Fruit fly (Drosophila melanogaster): ENCODE measurements around the gene nmd.

Gene nmd

DNA sequence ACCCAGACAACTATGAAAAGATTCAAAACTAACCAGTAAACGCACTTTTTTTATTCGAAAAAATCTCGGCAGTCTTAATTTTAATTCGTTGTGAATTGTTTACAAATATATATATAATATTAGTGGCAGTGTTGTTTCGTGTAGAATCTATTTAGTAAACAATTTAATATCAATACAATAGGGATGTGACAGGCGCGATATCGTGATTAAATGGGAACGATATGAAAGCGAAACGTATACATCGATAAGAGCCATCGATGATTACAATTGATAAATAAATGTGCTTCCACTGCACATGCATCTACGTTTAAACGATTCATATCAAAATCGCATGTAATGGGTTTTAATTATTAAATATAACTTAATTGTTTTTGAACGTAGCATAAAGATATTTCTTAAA, 26.4 kb downstream of the nmd start (continued):
- TF ChIP-seq Dll (GFP tag; IDR thresholded peaks at IDR 0.05; ENCODE audit: partially characterized antibody) (peak; percentile 81), chn (GFP tag; optimal IDR thresholded peaks at IDR 0.05) (no peak), tna (GFP tag; IDR thresholded peaks at IDR 0.05; ENCODE audit: partially characterized antibody) (peak; percentile 89), CG13287 (GFP tag; IDR thresholded peaks at IDR 0.05; ENCODE audit: partially characterized antibody) (peak; percentile 85), CG7839 (tag; optimal IDR thresholded peaks at IDR 0.05) (no peak), HLH4C (GFP tag; IDR thresholded peaks at IDR 0.05; ENCODE audit: partially characterized antibody) (peak; percentile 87), CG16813 (GFP tag; IDR thresholded peaks at IDR 0.05; ENCODE audit: partially characterized antibody) (peak; percentile 90), HmgZ (tag; optimal IDR thresholded peaks at IDR 0.05) (peak; percentile 7), zfh1 (GFP tag; IDR thresholded peaks at IDR 0.05) (0 out of 3 replicates have a peak, but pooled peaks have one; percentile 12), vnd (GFP tag; IDR thresholded peaks at IDR 0.05; ENCODE audit: partially characterized antibody) (peak; percentile 88), wor (GFP tag; IDR thresholded peaks at IDR 0.05) (no peak), CG8924 (tag; optimal IDR thresholded peaks at IDR 0.05) (peak; percentile 63), CG1603 (tag; optimal IDR thresholded peaks at IDR 0.05) (peak; percentile 90), MBD-R2 (GFP tag; IDR thresholded peaks at IDR 0.05) (peak; percentile 37; the same call in 1 of the 2 replicates), row (GFP tag; IDR thresholded peaks at IDR 0.05) (peak; percentile 84), CG2116 (GFP tag; optimal IDR thresholded peaks at IDR 0.05) (peak; percentile 42), ato (GFP tag; IDR thresholded peaks at IDR 0.05; ENCODE audit: partially characterized antibody) (peak; percentile 92), eve (GFP tag; optimal IDR thresholded peaks at IDR 0.05) (no peak), CG2712 (tag; optimal IDR thresholded peaks at IDR 0.05) (peak; percentile 32), CG30020 (tag; optimal IDR thresholded peaks at IDR 0.05) (peak; percentile 96), CG12299 (tag; optimal IDR thresholded peaks at IDR 0.05) (peak; percentile 38), CG34224 (GFP tag; IDR thresholded peaks at IDR 0.05; ENCODE audit: partially characterized antibody) (peak; percentile 86), CG7357 (GFP tag; IDR thresholded peaks at IDR 0.05) (peak; percentile 93), Dp (GFP tag; optimal IDR thresholded peaks at IDR 0.05) (peak; percentile 27), CG14050 (GFP tag; IDR thresholded peaks at IDR 0.05) (no peak), nmo (GFP tag; optimal IDR thresholded peaks at IDR 0.05) (peak; percentile 16), CG15269 (tag; optimal IDR thresholded peaks at IDR 0.05) (no peak), inv (GFP tag; IDR thresholded peaks at IDR 0.05; ENCODE audit: partially characterized antibody) (peak; percentile 93), Hmx (GFP tag; optimal IDR thresholded peaks at IDR 0.05) (no peak), repo (GFP tag; optimal IDR thresholded peaks at IDR 0.05) (no peak), CG14860 (GFP tag; IDR thresholded peaks at IDR 0.05; ENCODE audit: partially characterized antibody) (peak; percentile 85), bbx (GFP tag; IDR thresholded peaks at IDR 0.05; ENCODE audit: partially characterized antibody) (peak; percentile 96), CG3163 (GFP tag; optimal IDR thresholded peaks at IDR 0.05) (no peak), ken (GFP tag; IDR thresholded peaks at IDR 0.05) (no peak), Doc3 (GFP tag; IDR thresholded peaks at IDR 0.05; ENCODE audit: partially characterized antibody) (peak; percentile 68), h (optimal IDR thresholded peaks at IDR 0.05) (no peak), hb (GFP tag; IDR thresholded peaks at IDR 0.05; ENCODE audit: partially characterized antibody) (peak; percentile 82), CG13424 (tag; optimal IDR thresholded peaks at IDR 0.05) (peak; percentile 7), nerfin-2 (GFP tag; IDR thresholded peaks at IDR 0.05; ENCODE audit: partially characterized antibody) (peak; percentile 78), Bdp1 (GFP tag; optimal IDR thresholded peaks at IDR 0.05) (no peak), ssp (GFP tag; IDR thresholded peaks at IDR 0.05) (peak; percentile 82), Bgb (GFP tag; IDR thresholded peaks at IDR 0.05; ENCODE audit: partially characterized antibody) (peak; percentile 96), Mes4 (GFP tag; optimal IDR thresholded peaks at IDR 0.05) (no peak), mld (GFP tag; IDR thresholded peaks at IDR 0.05; ENCODE audit: partially characterized antibody) (peak; percentile 90), Opbp (GFP tag; IDR thresholded peaks at IDR 0.05; ENCODE audit: partially characterized antibody) (peak; percentile 96), CG14667 (GFP tag; IDR thresholded peaks at IDR 0.05) (no peak)
